Fruit fly (Drosophila melanogaster) whole organism: ENCODE results near the gene PK2-R1.

ENCODE experiments used
- EcR ChIP-seq, 2 experiments: fragments of >200 bp; optimal IDR thresholded peaks; 2 replicates each; lab custom pipeline; 2017; ENCODE audit warnings: missing biosample characterization in 2 of 2, missing genetic modification characterization in 2 of 2, missing genetic modification reagents in 2 of 2
- usp ChIP-seq: fragments of >200 bp; optimal IDR thresholded peaks from 2 replicates; lab custom pipeline; 2017; ENCODE audit warnings: missing biosample characterization, missing genetic modification characterization, mixed read lengths

DNA sequence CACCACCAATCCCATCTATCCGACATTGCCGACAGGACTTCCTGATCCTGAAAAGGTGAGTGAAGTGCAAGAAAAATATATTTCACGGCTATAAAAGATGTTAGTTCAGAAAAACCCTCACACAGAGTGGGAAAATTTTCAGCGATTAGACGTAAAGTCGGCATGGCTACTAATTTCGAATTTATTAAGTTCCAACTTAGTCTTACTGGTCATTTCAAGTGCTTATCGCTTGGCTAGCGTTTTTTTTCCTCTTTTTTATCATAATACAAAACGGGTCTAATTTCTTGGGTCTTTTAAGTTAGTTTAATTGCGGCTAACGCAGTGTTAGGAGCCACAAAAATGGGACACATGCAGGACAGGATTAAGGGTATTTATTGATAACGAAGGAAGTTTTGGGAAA is 35.0 kb upstream of the PK2-R1 start, which contains the start of gene CG43208:
- TF ChIP-seq usp (GFP tag; lab: Kevin White, UChicago) (no peak), EcR (GFP tag; optimal IDR thresholded peaks at IDR 0.05; lab: Kevin White, UChicago) (no peak)
